Fruit fly (Drosophila melanogaster) whole organism, adult: ENCODE results near the gene CAH3.

Experiments used
- CG11617 ChIP-seq: fragments of 200-800 bp; sonication (Bioruptor generic); optimal IDR thresholded peaks from 2 replicates; lab custom pipeline; 2017; ENCODE audit warnings: mild to moderate bottlenecking, missing biosample characterization, missing genetic modification reagents, missing genetic modification characterization
- CG12768 ChIP-seq: fragments of 200-800 bp; sonication (Bioruptor generic); optimal IDR thresholded peaks from 2 replicates; lab custom pipeline; 2017; ENCODE audit warnings: missing biosample characterization, missing genetic modification characterization, mild to moderate bottlenecking, moderate library complexity, missing genetic modification reagents
- CG14711 ChIP-seq: fragments of 200-800 bp; sonication (Bioruptor generic); optimal IDR thresholded peaks from 2 replicates; lab custom pipeline; 2018; ENCODE audit warnings: missing biosample characterization, mild to moderate bottlenecking, missing genetic modification characterization, moderate library complexity
- CG1620 ChIP-seq: fragments of 200-800 bp; sonication (Bioruptor generic); optimal IDR thresholded peaks from 2 replicates; lab custom pipeline; 2016; ENCODE audit warnings: missing biosample characterization, missing genetic modification characterization
- CG33017 ChIP-seq: fragments of 200-800 bp; sonication (Bioruptor generic); optimal IDR thresholded peaks from 2 replicates; lab custom pipeline; 2018; ENCODE audit warnings: missing biosample characterization, mild to moderate bottlenecking, missing genetic modification characterization, moderate library complexity
- CG5204 ChIP-seq: fragments of 200-800 bp; sonication (Bioruptor generic); optimal IDR thresholded peaks from 2 replicates; lab custom pipeline; 2016; ENCODE audit warnings: missing biosample characterization, missing genetic modification characterization
- CG7045 ChIP-seq: fragments of 200-800 bp; sonication (Bioruptor generic); optimal IDR thresholded peaks from 2 replicates; lab custom pipeline; 2017; ENCODE audit warnings: missing biosample characterization, mild to moderate bottlenecking, missing genetic modification characterization
- CG7101 ChIP-seq: fragments of 200-800 bp; sonication (Bioruptor generic); optimal IDR thresholded peaks from 2 replicates; lab custom pipeline; 2018; ENCODE audit warnings: missing biosample characterization, mild to moderate bottlenecking, missing genetic modification characterization, moderate library complexity
- Clk ChIP-seq: fragments of 200-800 bp; sonication (Bioruptor generic); optimal IDR thresholded peaks from 2 replicates; lab custom pipeline; 2017; ENCODE audit warnings: missing biosample characterization, missing genetic modification characterization
- Crg-1 ChIP-seq: fragments of 200-800 bp; sonication (Bioruptor generic); optimal IDR thresholded peaks from 2 replicates; lab custom pipeline; 2016; ENCODE audit warnings: missing biosample characterization, missing genetic modification characterization
- Hr96 ChIP-seq: fragments of 200-800 bp; sonication (Bioruptor generic); optimal IDR thresholded peaks from 2 replicates; lab custom pipeline; 2016; ENCODE audit warnings: missing biosample characterization, missing genetic modification characterization
- Mnt ChIP-seq: fragments of 200-800 bp; sonication (Bioruptor generic); optimal IDR thresholded peaks from 2 replicates; lab custom pipeline; 2016; ENCODE audit warnings: missing biosample characterization, mild to moderate bottlenecking, missing genetic modification characterization
- bab1 ChIP-seq: fragments of 200-800 bp; sonication (Bioruptor generic); optimal IDR thresholded peaks from 3 replicates; lab custom pipeline; 2019; ENCODE audit warnings: missing biosample characterization, mild to moderate bottlenecking, missing genetic modification characterization, moderate library complexity
- cic ChIP-seq: fragments of 200-800 bp; sonication (Bioruptor generic); optimal IDR thresholded peaks from 2 replicates; lab custom pipeline; 2017; ENCODE audit warnings: missing biosample characterization, mild to moderate bottlenecking, missing genetic modification characterization, moderate library complexity
- cnc ChIP-seq, 2 experiments: fragments of >200 bp; optimal IDR thresholded peaks; 2 replicates each; lab custom pipeline; 2017
- kay ChIP-seq: fragments of 200-800 bp; sonication (Bioruptor generic); peaks from one replicate; lab custom pipeline; 2016; ENCODE audit warnings: missing biosample characterization, missing genetic modification characterization, borderline replicate concordance
- ovo ChIP-seq: fragments of 200-800 bp; sonication (Bioruptor generic); optimal IDR thresholded peaks from 2 replicates; lab custom pipeline; 2016; ENCODE audit warnings: missing biosample characterization, missing genetic modification characterization
- pad ChIP-seq: fragments of 200-800 bp; sonication (Bioruptor generic); optimal IDR thresholded peaks from 3 replicates; lab custom pipeline; 2017; ENCODE audit warnings: missing biosample characterization, missing genetic modification characterization, mild to moderate bottlenecking, moderate library complexity, missing genetic modification reagents
- tj ChIP-seq: fragments of 200-800 bp; sonication (Bioruptor generic); optimal IDR thresholded peaks from 3 replicates; lab custom pipeline; 2017; ENCODE audit warnings: missing biosample characterization, mild to moderate bottlenecking, missing genetic modification characterization, moderate library complexity
- toe ChIP-seq: fragments of 200-800 bp; sonication (Bioruptor generic); optimal IDR thresholded peaks from 2 replicates; lab custom pipeline; 2016; ENCODE audit warnings: missing biosample characterization, missing genetic modification characterization

CAH3 gene

DNA sequence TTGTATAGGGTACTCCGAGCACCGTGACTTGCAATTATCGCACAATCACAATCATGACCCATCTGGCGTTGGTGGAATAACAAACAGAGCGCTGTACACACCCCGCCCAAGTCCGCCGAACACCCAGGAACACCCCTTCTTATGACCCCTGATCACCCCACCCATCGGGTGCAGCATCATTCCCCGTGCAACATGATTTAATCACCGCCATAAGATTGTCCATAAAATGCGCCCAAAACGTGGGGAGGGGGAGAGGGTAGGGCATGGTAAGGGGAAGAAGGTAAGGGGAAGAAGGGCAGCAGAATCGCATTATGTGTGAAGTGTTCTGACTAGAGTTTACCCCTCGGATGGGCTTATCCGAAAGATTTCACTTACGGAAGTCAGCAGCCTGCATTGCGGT lies 20.7 kb upstream of the CAH3 start:
- TF ChIP-seq CG7045 (GFP tag; lab: Kevin White, UChicago), result no peak
- no peak for TF ChIP-seq CG1620 (GFP tag; lab: Kevin White, UChicago)
- TF ChIP-seq ovo (GFP tag; lab: Kevin White, UChicago), result no peak
- TF ChIP-seq pad, result no peak
- TF ChIP-seq bab1 (GFP tag; lab: Kevin White, UChicago), result no peak
- TF ChIP-seq kay, result no peak
- TF ChIP-seq Crg-1, result no peak
- no peak for TF ChIP-seq CG33017 (tag; lab: Kevin White, UChicago)
- TF ChIP-seq CG7101 (tag; lab: Kevin White, UChicago), result no peak
- no peak for TF ChIP-seq toe (GFP tag; lab: Kevin White, UChicago)
- TF ChIP-seq CG12768 (GFP tag; lab: Kevin White, UChicago), result no peak
- no peak for TF ChIP-seq tj
- no peak for TF ChIP-seq CG5204 (GFP tag; lab: Kevin White, UChicago)
- no peak for TF ChIP-seq CG14711 (tag; lab: Kevin White, UChicago)
- no peak for TF ChIP-seq CG11617 (GFP tag; lab: Kevin White, UChicago)

- TF ChIP-seq CG5204 (GFP tag; lab: Kevin White, UChicago) (no peak), Clk (GFP tag; lab: Kevin White, UChicago) (no peak), CG11617 (GFP tag; lab: Kevin White, UChicago) (no peak), CG12768 (GFP tag; lab: Kevin White, UChicago) (no peak), CG33017 (tag; lab: Kevin White, UChicago) (no peak), CG1620 (GFP tag; lab: Kevin White, UChicago) (no peak), bab1 (GFP tag; lab: Kevin White, UChicago) (no peak)
These were observed 19.8 kb upstream of the CAH3 start for dm6 chrX:8661162-8661807.

DNA sequence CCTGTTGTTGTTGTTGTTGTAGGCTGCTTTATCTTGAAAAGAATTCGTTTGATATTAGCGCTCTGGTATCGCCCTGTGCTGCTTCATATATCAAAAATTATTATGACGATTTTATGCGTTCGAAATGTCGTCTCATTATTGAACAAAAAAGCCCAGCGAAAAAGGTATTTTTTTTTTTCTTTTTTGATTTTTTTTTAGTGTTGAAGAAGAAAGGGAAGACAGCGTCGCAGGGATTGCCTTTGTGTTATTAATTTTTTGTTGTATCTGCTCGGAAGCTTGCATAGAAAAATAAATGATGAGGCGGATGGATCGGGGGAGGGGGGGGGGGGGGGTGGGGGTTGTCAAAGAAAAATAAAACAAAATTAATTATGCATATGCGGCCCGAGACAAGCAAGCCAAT lies 18.8 kb upstream of the CAH3 start:
- no peak for TF ChIP-seq tj
- no peak for TF ChIP-seq toe (GFP tag; lab: Kevin White, UChicago)
- no peak for TF ChIP-seq CG5204 (GFP tag; lab: Kevin White, UChicago)
- TF ChIP-seq kay, result no peak
- no peak for TF ChIP-seq CG12768 (GFP tag; lab: Kevin White, UChicago)
- no peak for TF ChIP-seq CG1620 (GFP tag; lab: Kevin White, UChicago)
- TF ChIP-seq CG7045 (GFP tag; lab: Kevin White, UChicago), result no peak
- TF ChIP-seq pad, result no peak
- no peak for TF ChIP-seq ovo (GFP tag; lab: Kevin White, UChicago)
- TF ChIP-seq Hr96, result no peak
- TF ChIP-seq CG33017 (tag; lab: Kevin White, UChicago), result no peak
- TF ChIP-seq cnc (optimal IDR thresholded peaks at IDR 0.05; lab: Kevin White, UChicago), result no peak
- no peak for TF ChIP-seq CG14711 (tag; lab: Kevin White, UChicago)
- no peak for TF ChIP-seq bab1 (GFP tag; lab: Kevin White, UChicago)
- TF ChIP-seq Crg-1, result no peak
- no peak for TF ChIP-seq CG11617 (GFP tag; lab: Kevin White, UChicago)
- no peak for TF ChIP-seq cic
- TF ChIP-seq Clk (GFP tag; lab: Kevin White, UChicago), result no peak

dm6 chrX:8663795-8664194 lies 17.3 kb upstream of the CAH3 start:
- no peak for TF ChIP-seq bab1 (GFP tag; lab: Kevin White, UChicago)
- TF ChIP-seq CG14711 (tag; lab: Kevin White, UChicago), result no peak
- TF ChIP-seq Hr96, result no peak

DNA sequence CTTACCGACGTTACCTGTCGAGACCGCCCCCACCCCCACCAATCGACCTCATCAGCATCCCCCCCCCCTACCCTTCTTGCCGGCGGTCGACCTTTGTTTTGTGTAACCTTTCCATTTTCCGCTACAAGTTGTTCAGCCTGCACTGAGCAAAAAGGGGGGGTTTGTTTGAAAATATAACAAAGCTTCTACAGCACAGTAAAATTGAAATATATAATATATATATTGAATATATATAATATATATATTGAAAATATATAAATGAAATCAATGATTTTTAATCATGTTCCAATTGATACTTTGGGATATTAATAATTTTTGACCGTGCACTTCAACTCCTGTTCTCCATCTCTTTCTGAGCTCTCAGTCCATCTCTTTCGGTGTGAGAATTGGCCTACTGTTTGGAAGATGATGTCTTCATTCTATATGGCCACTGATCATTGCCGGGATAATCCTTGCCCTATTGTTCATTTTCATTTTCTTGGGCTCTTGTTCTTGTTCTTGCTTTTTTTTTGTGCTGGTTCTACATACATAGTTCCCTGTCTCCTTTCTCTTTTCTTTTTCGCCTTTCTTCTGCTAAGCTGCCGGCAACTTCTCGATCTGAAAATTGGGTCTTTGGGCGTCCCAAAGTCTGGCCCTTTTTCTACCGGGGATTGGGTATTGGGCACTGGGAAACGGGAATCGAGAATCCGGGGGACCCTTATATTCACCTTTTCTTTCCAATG lies 15.3 kb upstream of the CAH3 start:
- no peak for TF ChIP-seq CG33017 (tag; lab: Kevin White, UChicago)
- no peak for TF ChIP-seq Crg-1
- TF ChIP-seq toe (GFP tag; lab: Kevin White, UChicago), result no peak
- TF ChIP-seq Clk (GFP tag; lab: Kevin White, UChicago), result no peak
- TF ChIP-seq CG11617 (GFP tag; lab: Kevin White, UChicago), result no peak
- no peak for TF ChIP-seq Hr96
- TF ChIP-seq CG7045 (GFP tag; lab: Kevin White, UChicago), result no peak
- no peak for TF ChIP-seq cic
- no peak for TF ChIP-seq ovo (GFP tag; lab: Kevin White, UChicago)
- no peak for TF ChIP-seq CG5204 (GFP tag; lab: Kevin White, UChicago)
- TF ChIP-seq CG7101 (tag; lab: Kevin White, UChicago), result no peak
- no peak for TF ChIP-seq CG1620 (GFP tag; lab: Kevin White, UChicago)
- TF ChIP-seq CG12768 (GFP tag; lab: Kevin White, UChicago), result no peak
- TF ChIP-seq cnc (optimal IDR thresholded peaks at IDR 0.05; lab: Kevin White, UChicago), result no peak
- no peak for TF ChIP-seq tj
- TF ChIP-seq bab1 (GFP tag; lab: Kevin White, UChicago), result no peak

DNA sequence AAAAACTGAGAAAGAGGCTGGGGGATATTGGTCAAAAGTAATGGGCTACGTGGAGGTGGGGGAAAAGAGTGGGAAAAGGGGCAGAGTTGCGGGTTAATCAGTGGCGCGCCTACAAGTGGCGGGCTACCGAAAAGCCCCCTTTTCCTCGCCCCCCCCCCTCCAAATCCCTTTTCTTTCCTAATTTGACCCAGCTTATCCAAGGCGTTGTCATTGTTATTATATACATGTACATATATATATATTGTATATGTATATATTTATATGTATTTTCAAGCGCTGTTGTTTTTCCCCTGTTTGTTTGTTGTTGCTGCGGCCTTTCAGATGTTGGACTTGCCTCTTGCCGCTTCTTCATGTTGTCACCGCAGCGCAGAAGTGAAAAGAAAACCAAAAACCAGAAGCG lies 14.0 kb upstream of the CAH3 start:
- TF ChIP-seq CG7045 (GFP tag; lab: Kevin White, UChicago) (no peak), Mnt (GFP tag; lab: Kevin White, UChicago) (no peak), CG14711 (tag; lab: Kevin White, UChicago) (no peak), Crg-1 (no peak), CG1620 (GFP tag; lab: Kevin White, UChicago) (no peak), cic (no peak), CG11617 (GFP tag; lab: Kevin White, UChicago) (no peak), kay (no peak), tj (no peak), toe (GFP tag; lab: Kevin White, UChicago) (no peak), pad (no peak), ovo (GFP tag; lab: Kevin White, UChicago) (no peak), cnc (optimal IDR thresholded peaks at IDR 0.05; lab: Kevin White, UChicago) (no peak), Hr96 (no peak), CG33017 (tag; lab: Kevin White, UChicago) (no peak), CG12768 (GFP tag; lab: Kevin White, UChicago) (no peak), CG7101 (tag; lab: Kevin White, UChicago) (no peak)
